Worm (Caenorhabditis elegans): ENCODE measurements around the gene T26H5.4.

The T26H5.4 gene

DNA sequence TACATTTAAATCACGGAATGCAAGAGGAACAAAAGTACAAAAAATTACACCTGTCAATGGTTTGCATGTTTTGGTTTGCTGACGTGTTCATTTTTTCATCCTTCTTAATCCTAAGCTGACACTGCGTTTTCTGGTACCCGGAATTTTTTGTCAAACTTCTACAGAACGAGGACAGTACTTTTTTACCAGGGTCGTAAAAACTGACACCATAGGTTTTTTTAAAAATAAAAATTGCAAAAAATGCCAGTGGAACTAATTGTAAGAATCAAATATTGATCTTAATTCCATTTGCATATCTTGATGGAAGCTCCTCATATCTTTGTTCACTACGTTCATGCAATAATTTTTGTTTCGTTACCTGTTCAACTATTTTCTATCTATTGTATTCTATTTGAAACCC lies 43.6 kb downstream of the T26H5.4 start, which contains the start of gene srh-258:
TSS of gene srh-258 (plus strand) at position 301 of the 400 bp plus-strand sequence.
- TF ChIP-seq Y55F3AM.14 (GFP tag; optimal IDR thresholded peaks at IDR 0.05): no peak
- TF ChIP-seq aly-2 (tag; optimal IDR thresholded peaks at IDR 0.05): no peak
- no peak for TF ChIP-seq zag-1 (tag; optimal IDR thresholded peaks at IDR 0.05)
- TF ChIP-seq alr-1 (tag; optimal IDR thresholded peaks at IDR 0.05): no peak

DNA sequence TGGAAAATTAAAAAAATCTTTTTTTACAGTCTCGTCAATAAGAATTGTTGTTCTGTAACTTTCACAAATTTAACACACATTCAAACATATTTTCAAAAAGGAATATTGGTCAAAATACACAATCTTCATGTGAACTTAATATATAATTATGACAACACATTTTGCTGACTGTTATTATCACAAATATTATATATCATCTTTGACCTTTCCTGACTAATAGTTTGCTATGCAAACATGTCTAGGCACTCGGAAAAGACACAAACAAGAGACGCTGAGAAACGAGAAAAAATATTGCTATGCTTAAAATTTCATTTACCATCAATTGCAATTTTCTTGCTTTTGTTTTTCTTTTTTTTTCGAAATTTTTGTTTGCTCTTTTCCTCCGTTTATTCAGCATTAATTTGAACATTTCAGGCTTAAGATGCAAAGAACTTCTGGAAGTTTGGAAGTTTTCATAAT lies 46.6 kb downstream of the T26H5.4 start, which contains the start of gene fbxa-135:
TSS of gene fbxa-135 (plus strand) at position 409 of the 459 bp plus-strand sequence.
- peak; percentile 16 for TF ChIP-seq fos-1 (tag; optimal IDR thresholded peaks at IDR 0.05)
- no peak for TF ChIP-seq dmd-4 (tag; optimal IDR thresholded peaks at IDR 0.05)

ce11 chrV:15399691-15400377 lies 48.7 kb downstream of the T26H5.4 start, which contains the start of the genes T06E6.15 and sri-7:
T06E6.15 (minus strand) TSS chrV:15399791.
sri-7 (plus strand) TSS chrV:15400327.
- TF ChIP-seq mab-5 (tag; optimal IDR thresholded peaks at IDR 0.05) (no peak), sma-3 (GFP tag; optimal IDR thresholded peaks at IDR 0.05) (no peak), ZK546.5 (tag; optimal IDR thresholded peaks at IDR 0.05) (no peak), fos-1 (tag; optimal IDR thresholded peaks at IDR 0.05) (peak; percentile 33), F13H6.1 (tag; optimal IDR thresholded peaks at IDR 0.05) (no peak), lin-11 (tag; optimal IDR thresholded peaks at IDR 0.05) (no peak), dmd-4 (tag; optimal IDR thresholded peaks at IDR 0.05) (no peak)

DNA sequence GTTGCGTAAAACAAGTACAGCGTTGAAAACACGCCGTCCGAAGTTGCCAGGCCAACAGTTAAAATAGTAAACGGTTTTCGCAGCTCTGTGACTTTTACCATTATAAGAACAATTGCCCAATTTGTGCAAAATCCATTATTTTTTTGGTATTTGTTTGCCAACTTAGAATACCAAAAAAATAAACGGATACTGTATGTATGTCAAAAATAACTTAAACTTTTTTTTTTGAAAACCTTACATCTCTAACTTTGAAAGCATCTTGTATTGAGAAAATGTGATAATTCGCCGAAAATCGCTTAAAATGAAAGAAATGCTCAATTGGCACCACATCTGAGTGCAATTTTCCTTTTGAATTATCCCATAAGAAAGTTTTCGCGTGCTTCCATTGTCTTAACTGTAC lies 49.8 kb downstream of the T26H5.4 start, which contains the start of gene fbxa-199:
TSS of gene fbxa-199 (minus strand) at position 101 of the 400 bp plus-strand sequence.
- TF ChIP-seq snpc-4 (tag; optimal IDR thresholded peaks at IDR 0.05) (no peak), mdl-1 (tag; optimal IDR thresholded peaks at IDR 0.05) (no peak), skn-1 (tag; optimal IDR thresholded peaks at IDR 0.05) (no peak), sma-3 (GFP tag; optimal IDR thresholded peaks at IDR 0.05) (no peak), lin-13 (GFP tag; optimal IDR thresholded peaks at IDR 0.05) (no peak), nhr-10 (tag; optimal IDR thresholded peaks at IDR 0.05) (no peak), F13H6.1 (tag; optimal IDR thresholded peaks at IDR 0.05) (no peak), nhr-11 (tag; optimal IDR thresholded peaks at IDR 0.05) (no peak), gmeb-1 (tag; optimal IDR thresholded peaks at IDR 0.05) (no peak), nhr-21 (tag; optimal IDR thresholded peaks at IDR 0.05) (no peak), nhr-77 (tag; optimal IDR thresholded peaks at IDR 0.05) (no peak), dmd-4 (tag; optimal IDR thresholded peaks at IDR 0.05) (no peak), C34F6.9 (tag; optimal IDR thresholded peaks at IDR 0.05) (no peak), aly-2 (tag; optimal IDR thresholded peaks at IDR 0.05) (no peak), zag-1 (tag; optimal IDR thresholded peaks at IDR 0.05) (no peak), crh-2 (tag; optimal IDR thresholded peaks at IDR 0.05) (no peak)
